Worm (Caenorhabditis elegans) whole organism, early embryonic: Measurements from ENCODE around the gene vps-35.
A peak's percentile ranks its signal among the peaks of the same experiment; 100 is the strongest.

ENCODE experiments used
- B0310.2 ChIP-seq: sonication (generic microtip); optimal IDR thresholded peaks from 2 replicates; lab custom pipeline; 2016; ENCODE audit warnings: mild to moderate bottlenecking, missing genetic modification characterization, missing compliant biosample characterization
- F13C5.2 ChIP-seq: sonication (generic microtip); optimal IDR thresholded peaks from 2 replicates; lab custom pipeline; 2017; ENCODE audit warnings: mild to moderate bottlenecking, missing genetic modification characterization, inconsistent platforms, missing compliant biosample characterization
- aly-1 ChIP-seq: sonication (generic microtip); optimal IDR thresholded peaks from 2 replicates; lab custom pipeline; 2016; ENCODE audit warnings: missing genetic modification characterization, missing compliant biosample characterization
- ama-1 ChIP-seq: fragments of 150-350 bp; optimal IDR thresholded peaks from 2 replicates; lab custom pipeline; 2014
- ceh-13 ChIP-seq: fragments of 200-800 bp; sonication (Bioruptor generic); optimal IDR thresholded peaks from 2 replicates; lab custom pipeline; 2018; ENCODE audit warnings: mild to moderate bottlenecking, missing genetic modification characterization, missing compliant biosample characterization
- ceh-36 ChIP-seq: sonication (generic microtip); optimal IDR thresholded peaks from 2 replicates; lab custom pipeline; 2016; ENCODE audit warnings: missing genetic modification characterization, inconsistent platforms, missing compliant biosample characterization
- ets-7 ChIP-seq: sonication (generic microtip); optimal IDR thresholded peaks from 2 replicates; lab custom pipeline; 2016; ENCODE audit warnings: missing genotype, missing genetic modification characterization, missing compliant biosample characterization
- flt-1 ChIP-seq: fragments of 200-800 bp; sonication (Bioruptor generic); IDR thresholded peaks from 2 replicates; pipeline ENCODE4 v1.3.6; 2022; ENCODE audit warnings: missing genetic modification characterization, missing compliant biosample characterization
- hmbx-1 ChIP-seq: sonication (generic microtip); optimal IDR thresholded peaks from 2 replicates; lab custom pipeline; 2016; ENCODE audit warnings: mild to moderate bottlenecking, missing genetic modification characterization, missing compliant biosample characterization
- hmg-4 ChIP-seq: fragments of 200-800 bp; sonication (Bioruptor generic); optimal IDR thresholded peaks from 2 replicates; lab custom pipeline; 2018; ENCODE audit warnings: mild to moderate bottlenecking, missing genetic modification characterization, missing compliant biosample characterization
- hnd-1 ChIP-seq: sonication (generic microtip); optimal IDR thresholded peaks from 2 replicates; lab custom pipeline; 2016; ENCODE audit warnings: missing genetic modification characterization, missing compliant biosample characterization
- pes-1 ChIP-seq: fragments of 200-800 bp; sonication (Bioruptor generic); IDR thresholded peaks from 2 replicates; pipeline ENCODE4 v1.3.6; 2022; ENCODE audit warnings: missing genetic modification reagents, missing genetic modification characterization, missing compliant biosample characterization
- scrt-1 ChIP-seq: fragments of 200-800 bp; sonication (Bioruptor generic); IDR thresholded peaks from 2 replicates; pipeline ENCODE4 v1.3.6; 2022; ENCODE audit warnings: missing genetic modification characterization, missing compliant biosample characterization
- sea-1 ChIP-seq: fragments of 200-800 bp; sonication (Bioruptor generic); conservative IDR thresholded peaks from 2 replicates; pipeline ENCODE4 v1.3.6; 2022; ENCODE audit warnings: missing genetic modification characterization, missing compliant biosample characterization
- tbx-11 ChIP-seq: fragments of 200-800 bp; sonication (Bioruptor generic); IDR thresholded peaks from 2 replicates; pipeline ENCODE4 v1.3.6; 2022; ENCODE audit warnings: missing genetic modification characterization, missing compliant biosample characterization
- tbx-37 ChIP-seq: fragments of 200-800 bp; sonication (Bioruptor generic); conservative IDR thresholded peaks from 2 replicates; pipeline ENCODE4 v1.3.6; 2022; ENCODE audit warnings: missing genetic modification reagents, missing genetic modification characterization, missing compliant biosample characterization
- tra-4 ChIP-seq: sonication (generic microtip); optimal IDR thresholded peaks from 2 replicates; lab custom pipeline; 2017; ENCODE audit warnings: missing genetic modification characterization, missing compliant biosample characterization

The vps-35 gene

DNA sequence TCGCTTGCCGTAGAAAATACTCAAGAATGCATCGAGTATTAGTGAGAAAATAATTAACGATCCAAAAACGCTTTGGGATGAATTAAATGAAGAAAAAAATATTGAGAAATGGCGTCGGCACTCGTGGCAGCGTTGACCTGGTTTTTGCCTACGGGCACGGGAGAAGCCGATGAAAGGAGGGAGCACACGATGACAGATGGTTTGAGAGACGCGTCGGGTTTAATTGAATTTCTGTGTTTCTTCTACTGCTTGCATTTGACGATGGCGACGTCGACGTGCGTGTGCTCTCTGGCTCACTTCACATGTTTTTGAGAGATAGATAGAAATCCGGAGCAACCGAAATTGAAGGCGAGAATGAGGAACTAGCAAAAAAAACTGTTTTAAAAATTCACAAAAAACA, 43.0 kb downstream of the vps-35 start:
- TF ChIP-seq ceh-13 (no peak), tbx-11 (GFP tag; lab: Robert Waterston, UW) (no peak), ama-1 (lab: Kevin White, UChicago) (no peak), ets-7 (tag; lab: Kevin White, UChicago) (no peak), F13C5.2 (tag; lab: Kevin White, UChicago) (no peak), hmbx-1 (tag; lab: Kevin White, UChicago) (no peak), sea-1 (no peak), hnd-1 (tag; lab: Kevin White, UChicago) (no peak), tra-4 (no peak)

DNA sequence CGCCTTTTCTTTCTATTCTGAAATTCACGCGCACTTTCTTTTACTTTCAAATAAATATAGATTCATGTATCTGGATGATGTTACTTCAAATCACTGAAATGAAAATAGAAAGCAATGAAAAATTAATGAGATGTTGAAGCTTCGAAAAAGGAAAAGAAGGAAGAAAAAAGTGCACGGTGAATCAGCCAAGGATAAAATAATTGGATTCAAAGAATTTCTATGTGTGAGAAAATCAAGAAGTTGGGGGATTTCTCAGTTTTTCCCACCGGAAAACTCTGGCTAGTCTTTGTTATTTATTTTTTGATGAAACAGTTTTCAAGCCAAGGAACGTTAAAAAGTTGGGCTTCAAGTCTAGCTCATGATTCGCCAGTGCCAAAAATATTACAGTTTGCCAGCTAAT, 44.1 kb downstream of the vps-35 start:
- TF ChIP-seq scrt-1 (no peak), tra-4 (no peak), ama-1 (lab: Kevin White, UChicago) (no peak), ets-7 (tag; lab: Kevin White, UChicago) (no peak), tbx-37 (GFP tag; lab: Robert Waterston, UW) (no peak), hnd-1 (tag; lab: Kevin White, UChicago) (no peak), ceh-13 (no peak), hmbx-1 (tag; lab: Kevin White, UChicago) (no peak), sea-1 (no peak), flt-1 (GFP tag; lab: Robert Waterston, UW) (no peak), hmg-4 (GFP tag; lab: Kevin White, UChicago) (no peak), ceh-36 (tag; lab: Kevin White, UChicago) (no peak), pes-1 (GFP tag; lab: Robert Waterston, UW) (no peak), tbx-11 (GFP tag; lab: Robert Waterston, UW) (no peak), F13C5.2 (tag; lab: Kevin White, UChicago) (no peak), aly-1 (tag; lab: Kevin White, UChicago) (no peak), B0310.2 (tag; lab: Kevin White, UChicago) (no peak)

DNA sequence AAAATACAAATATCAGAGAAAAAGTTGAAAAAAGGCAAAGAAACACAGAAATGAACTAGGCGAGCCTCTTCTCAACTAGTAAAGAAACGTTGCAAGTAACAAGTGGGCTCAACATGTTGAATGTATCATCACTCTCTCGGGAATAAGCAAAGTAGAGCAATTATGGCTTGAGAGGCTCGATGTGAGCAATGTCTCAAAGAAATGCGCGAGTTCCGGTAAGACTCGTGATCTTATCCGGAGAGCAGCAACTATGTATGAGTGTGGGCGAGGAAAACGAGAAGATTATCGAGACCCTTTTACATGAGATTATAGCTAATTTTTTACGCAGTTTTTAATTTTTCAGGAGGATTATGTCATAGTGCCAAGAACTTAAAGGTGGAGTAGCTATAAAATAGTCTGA, 44.6 kb downstream of the vps-35 start:
- TF ChIP-seq tra-4 (no peak), sea-1 (no peak), hmg-4 (GFP tag; lab: Kevin White, UChicago) (no peak)

DNA sequence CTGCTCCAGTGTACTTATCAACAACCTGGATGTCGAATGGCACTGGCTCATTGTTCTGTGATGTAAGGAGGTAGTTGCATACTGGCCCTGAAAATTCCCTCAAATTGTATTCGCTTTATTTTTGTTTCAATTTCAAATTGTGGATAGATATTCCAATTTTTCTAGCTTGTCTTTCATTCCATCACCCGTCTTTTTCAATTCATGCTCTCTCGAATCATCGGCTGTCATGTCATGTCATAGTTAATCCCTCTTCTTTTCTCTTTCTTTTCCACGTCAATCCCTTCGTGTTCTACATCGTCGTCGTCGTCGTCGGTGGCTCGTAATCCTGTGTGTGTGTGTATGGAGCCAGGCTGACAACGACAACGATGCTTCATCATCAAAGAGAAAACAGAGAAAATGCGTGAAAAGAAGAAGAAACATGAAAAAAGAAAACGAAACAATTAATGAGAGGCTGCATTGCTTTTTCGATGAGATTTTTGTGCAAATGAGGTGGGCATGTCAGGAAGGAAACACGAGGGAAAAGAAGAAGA, 48.1 kb downstream of the vps-35 start:
- TF ChIP-seq ceh-36 (tag; lab: Kevin White, UChicago) (peak; percentile 19), aly-1 (tag; lab: Kevin White, UChicago) (no peak)

DNA sequence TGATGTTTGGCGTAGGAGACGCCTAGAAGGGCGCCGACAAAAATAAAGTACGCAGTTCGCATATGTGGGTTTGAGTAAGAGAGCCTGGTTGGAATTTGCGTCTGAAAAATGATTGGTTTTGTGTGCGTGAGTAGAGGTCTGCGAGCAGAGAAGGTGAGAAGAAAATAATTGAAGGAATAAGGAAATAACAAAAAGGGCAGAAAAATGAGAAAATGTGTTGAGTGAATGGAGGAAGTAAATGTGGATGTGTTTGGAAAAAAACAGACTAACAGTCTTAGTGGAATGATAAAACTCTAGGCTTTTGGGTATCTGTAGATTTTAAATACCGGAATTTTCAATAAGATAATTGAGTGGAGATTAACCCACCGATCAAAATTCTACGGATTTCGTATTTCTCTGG, 49.0 kb downstream of the vps-35 start, which contains the start of gene casy-1:
Gene casy-1, minus strand, starts transcription at position 101 of the 400 bp plus-strand sequence.
- no peak for TF ChIP-seq tbx-37 (GFP tag; lab: Robert Waterston, UW)
- no peak for TF ChIP-seq flt-1 (GFP tag; lab: Robert Waterston, UW)
- TF ChIP-seq ceh-36 (tag; lab: Kevin White, UChicago), result no peak
- no peak for TF ChIP-seq B0310.2 (tag; lab: Kevin White, UChicago)
- TF ChIP-seq sea-1, result no peak
- TF ChIP-seq tra-4, result no peak

DNA sequence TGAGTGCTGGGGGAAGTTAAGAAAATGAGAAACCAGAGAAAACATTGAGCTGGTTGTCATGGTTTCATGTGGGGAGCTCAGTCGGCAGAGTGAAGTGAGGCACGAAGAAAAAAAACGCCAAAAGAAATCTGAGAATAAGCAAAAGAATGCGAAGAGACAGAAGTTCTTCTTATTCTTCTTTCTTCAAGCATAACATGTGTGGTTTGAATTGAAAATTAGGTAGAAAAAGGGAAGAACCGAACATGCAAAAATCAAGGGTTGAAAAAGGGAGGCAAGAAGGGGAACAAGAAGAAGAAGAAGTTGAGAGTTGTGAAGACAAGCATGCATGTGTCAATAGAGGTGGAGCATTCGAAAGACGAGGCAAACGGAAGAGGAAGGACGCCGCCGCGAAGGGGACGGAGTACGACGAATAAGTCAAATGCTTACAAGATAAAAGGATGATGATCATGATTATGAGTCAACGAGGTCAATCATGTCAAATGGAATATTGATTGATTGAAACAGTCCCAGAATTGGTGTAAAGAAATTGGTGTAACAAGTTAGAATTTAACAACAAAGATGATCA, 50.3 kb downstream of the vps-35 start:
- no peak for TF ChIP-seq F13C5.2 (tag; lab: Kevin White, UChicago)
- no peak for TF ChIP-seq ceh-13
- no peak for TF ChIP-seq hmg-4 (GFP tag; lab: Kevin White, UChicago)
- no peak for TF ChIP-seq flt-1 (GFP tag; lab: Robert Waterston, UW)
- TF ChIP-seq B0310.2 (tag; lab: Kevin White, UChicago), result no peak
- TF ChIP-seq tbx-11 (GFP tag; lab: Robert Waterston, UW), result no peak
- no peak for TF ChIP-seq ama-1 (lab: Kevin White, UChicago)
- no peak for TF ChIP-seq hmbx-1 (tag; lab: Kevin White, UChicago)
- no peak for TF ChIP-seq pes-1 (GFP tag; lab: Robert Waterston, UW)
- no peak for TF ChIP-seq ceh-36 (tag; lab: Kevin White, UChicago)
- no peak for TF ChIP-seq tra-4
- TF ChIP-seq tbx-37 (GFP tag; lab: Robert Waterston, UW), result no peak
- no peak for TF ChIP-seq ets-7 (tag; lab: Kevin White, UChicago)
- no peak for TF ChIP-seq sea-1
- no peak for TF ChIP-seq scrt-1
- no peak for TF ChIP-seq hnd-1 (tag; lab: Kevin White, UChicago)
- TF ChIP-seq aly-1 (tag; lab: Kevin White, UChicago), result no peak

DNA sequence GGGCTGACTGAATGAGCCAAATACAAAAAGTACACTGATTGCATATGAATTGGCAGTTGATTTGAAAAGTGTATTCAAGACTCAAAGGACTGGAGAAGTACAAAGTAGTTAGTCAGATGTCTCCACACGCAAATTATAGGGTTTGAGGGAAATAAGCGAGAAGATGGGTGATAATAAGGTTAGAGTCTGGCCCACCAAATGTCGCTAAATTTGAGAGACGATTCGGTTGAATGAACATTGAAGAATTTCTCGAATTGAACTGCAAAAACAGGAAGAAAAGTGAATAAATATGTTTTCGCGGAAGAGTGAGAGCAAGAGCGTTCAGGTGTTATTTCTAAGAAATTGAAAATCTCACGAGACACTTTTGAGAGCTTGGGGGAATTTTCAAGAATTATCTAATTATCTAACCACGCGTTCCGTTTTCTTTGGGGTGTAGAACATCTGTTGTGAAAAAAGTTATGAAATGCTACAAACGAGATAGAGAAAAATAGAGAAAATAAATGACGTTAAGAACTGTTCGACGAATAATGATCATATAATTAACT, 52.0 kb downstream of the vps-35 start:
- no peak for TF ChIP-seq hnd-1 (tag; lab: Kevin White, UChicago)
- TF ChIP-seq aly-1 (tag; lab: Kevin White, UChicago), result no peak
- TF ChIP-seq ets-7 (tag; lab: Kevin White, UChicago), result no peak
- TF ChIP-seq tbx-37 (GFP tag; lab: Robert Waterston, UW), result no peak
- TF ChIP-seq tbx-11 (GFP tag; lab: Robert Waterston, UW), result no peak
- no peak for TF ChIP-seq ama-1 (lab: Kevin White, UChicago)
- no peak for TF ChIP-seq hmg-4 (GFP tag; lab: Kevin White, UChicago)
- no peak for TF ChIP-seq sea-1
- no peak for TF ChIP-seq F13C5.2 (tag; lab: Kevin White, UChicago)
- TF ChIP-seq hmbx-1 (tag; lab: Kevin White, UChicago), result no peak
- TF ChIP-seq tra-4, result no peak
- TF ChIP-seq B0310.2 (tag; lab: Kevin White, UChicago), result no peak
- TF ChIP-seq pes-1 (GFP tag; lab: Robert Waterston, UW), result no peak
- TF ChIP-seq flt-1 (GFP tag; lab: Robert Waterston, UW), result no peak
- no peak for TF ChIP-seq scrt-1
- no peak for TF ChIP-seq ceh-13
- no peak for TF ChIP-seq ceh-36 (tag; lab: Kevin White, UChicago)
